Fruit fly (Drosophila melanogaster): Measurements from ENCODE around the gene tHMG2.

Gene tHMG2

dm6 chr3R:22528264-22529158, 35.8 kb downstream of the tHMG2 start, which contains the start of gene CG5346 (continued):
- TF ChIP-seq H2.0 (GFP tag; IDR thresholded peaks at IDR 0.05) (no peak), CG2116 (GFP tag; optimal IDR thresholded peaks at IDR 0.05) (peak; percentile 41), Dfd (GFP tag; optimal IDR thresholded peaks at IDR 0.05) (no peak), pb (GFP tag; optimal IDR thresholded peaks at IDR 0.05) (no peak), Hsf (GFP tag; optimal IDR thresholded peaks at IDR 0.05) (no peak), Abd-B (GFP tag; optimal IDR thresholded peaks at IDR 0.05) (no peak), CG17359 (tag; optimal IDR thresholded peaks at IDR 0.05) (no peak), Ets97D (GFP tag; optimal IDR thresholded peaks at IDR 0.05) (peak; percentile 23), CG7839 (tag; optimal IDR thresholded peaks at IDR 0.05) (no peak), Bdp1 (GFP tag; optimal IDR thresholded peaks at IDR 0.05) (no peak), al (GFP tag; IDR thresholded peaks at IDR 0.05) (no peak), Hr78 (GFP tag; optimal IDR thresholded peaks at IDR 0.05) (no peak), CG6765 (GFP tag; optimal IDR thresholded peaks at IDR 0.05) (no peak), MTF-1 (GFP tag; optimal IDR thresholded peaks at IDR 0.05; ENCODE audit: borderline replicate concordance) (no peak), CG9797 (GFP tag; optimal IDR thresholded peaks at IDR 0.05) (no peak), CG16815 (GFP tag; optimal IDR thresholded peaks at IDR 0.05) (no peak), crp (GFP tag; optimal IDR thresholded peaks at IDR 0.05) (no peak), CG1647 (GFP tag; optimal IDR thresholded peaks at IDR 0.05) (no peak), gfzf (GFP tag; optimal IDR thresholded peaks at IDR 0.05) (no peak), tll (GFP tag; optimal IDR thresholded peaks at IDR 0.05) (no peak), tio (GFP tag; optimal IDR thresholded peaks at IDR 0.05) (no peak), CG17912 (GFP tag; optimal IDR thresholded peaks at IDR 0.05) (no peak), ssp (GFP tag; IDR thresholded peaks at IDR 0.05) (no peak), CG1602 (GFP tag; optimal IDR thresholded peaks at IDR 0.05) (no peak), phol (tag; optimal IDR thresholded peaks at IDR 0.05) (no peak), CG9609 (GFP tag; optimal IDR thresholded peaks at IDR 0.05) (no peak), CHES-1-like (GFP tag; optimal IDR thresholded peaks at IDR 0.05) (no peak), CG6683 (GFP tag; optimal IDR thresholded peaks at IDR 0.05) (no peak), grn (GFP tag; optimal IDR thresholded peaks at IDR 0.05) (peak; percentile 67), Poxn (GFP tag; IDR thresholded peaks at IDR 0.05) (no peak), C15 (GFP tag; IDR thresholded peaks at IDR 0.05) (no peak), CG9876 (GFP tag; optimal IDR thresholded peaks at IDR 0.05) (no peak), wdn (GFP tag; IDR thresholded peaks at IDR 0.05) (no peak), stc (GFP tag; IDR thresholded peaks at IDR 0.05) (no peak; the same call in 1 of the 2 replicates), Vsx1 (GFP tag; optimal IDR thresholded peaks at IDR 0.05) (no peak), jumu (GFP tag; optimal IDR thresholded peaks at IDR 0.05) (no peak), maf-S (GFP tag; optimal IDR thresholded peaks at IDR 0.05) (no peak), CG1792 (GFP tag; optimal IDR thresholded peaks at IDR 0.05) (no peak), nau (GFP tag; optimal IDR thresholded peaks at IDR 0.05) (no peak), zen2 (GFP tag; IDR thresholded peaks at IDR 0.05; ENCODE audit: partially characterized antibody) (peak; percentile 36; the same call in 2 of the 3 replicates), CG17385 (GFP tag; optimal IDR thresholded peaks at IDR 0.05) (no peak), Chrac-16 (GFP tag; optimal IDR thresholded peaks at IDR 0.05) (no peak), salm (tag; optimal IDR thresholded peaks at IDR 0.05) (no peak), D (optimal IDR thresholded peaks at IDR 0.05) (no peak), D (GFP tag; optimal IDR thresholded peaks at IDR 0.05) (no peak), abd-A (tag; optimal IDR thresholded peaks at IDR 0.05) (no peak), CG30020 (tag; optimal IDR thresholded peaks at IDR 0.05) (no peak), mam (GFP tag; optimal IDR thresholded peaks at IDR 0.05) (no peak), CG18476 (GFP tag; optimal IDR thresholded peaks at IDR 0.05) (no peak)
